Worm (Caenorhabditis elegans): ENCODE results near the gene Y94H6A.2.
A peak's percentile ranks its signal among the peaks of the same experiment; 100 is the strongest.

DNA sequence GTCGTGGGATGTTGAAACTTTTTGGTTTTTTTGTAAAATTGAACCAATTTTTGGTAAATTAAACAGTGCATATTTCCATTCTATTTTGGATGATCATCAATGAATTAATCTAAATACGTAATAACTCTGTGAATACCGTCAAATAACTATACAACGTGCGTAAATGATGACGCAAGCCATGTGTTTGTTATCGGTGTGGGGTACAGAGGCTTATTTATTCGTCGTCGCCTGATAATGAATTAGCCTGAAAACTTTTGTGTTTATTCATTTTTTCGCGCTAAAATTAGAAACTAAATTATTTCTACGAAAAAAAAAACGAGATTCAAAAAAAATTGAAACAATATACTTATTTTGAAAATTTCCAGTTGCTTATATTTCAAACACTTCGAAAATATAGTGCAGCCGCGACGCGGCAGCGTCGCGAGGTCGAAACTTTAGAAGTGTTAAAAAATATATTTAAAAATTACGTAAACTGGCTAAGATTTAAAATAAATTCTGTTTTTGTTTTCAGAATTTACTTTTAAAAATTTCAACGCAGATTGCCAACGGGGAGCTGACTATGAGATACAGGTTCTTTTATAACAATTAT, 18.9 kb downstream of the Y94H6A.2 start:
- no peak for TF ChIP-seq gei-8 (GFP tag; optimal IDR thresholded peaks at IDR 0.05)
- peak; percentile 23 for TF ChIP-seq nhr-28 (tag; optimal IDR thresholded peaks at IDR 0.05)
- TF ChIP-seq lim-7 (GFP tag; IDR thresholded peaks at IDR 0.05): no peak
- TF ChIP-seq nhr-76 (tag; optimal IDR thresholded peaks at IDR 0.05): no peak
- TF ChIP-seq unc-39 (tag; optimal IDR thresholded peaks at IDR 0.05): no peak
- no peak for TF ChIP-seq ces-1 (GFP tag; optimal IDR thresholded peaks at IDR 0.05)
- TF ChIP-seq nhr-25 (tag; optimal IDR thresholded peaks at IDR 0.05; ENCODE audit: borderline replicate concordance, insufficient read depth): no peak
- no peak for TF ChIP-seq dpl-1 (GFP tag; optimal IDR thresholded peaks at IDR 0.05)
